Worm (Caenorhabditis elegans): ENCODE data around the gene H21P03.10.

ce11 chrIV:11452928-11453327 lies 47.6 kb upstream of the H21P03.10 start:
- no peak for TF ChIP-seq fos-1 (tag; optimal IDR thresholded peaks at IDR 0.05)
- TF ChIP-seq unc-39 (tag; optimal IDR thresholded peaks at IDR 0.05): no peak
- no peak for TF ChIP-seq nhr-237 (tag; optimal IDR thresholded peaks at IDR 0.05)
- TF ChIP-seq pqm-1 (tag; optimal IDR thresholded peaks at IDR 0.05): no peak
- no peak for TF ChIP-seq ceh-82 (tag; optimal IDR thresholded peaks at IDR 0.05)
- TF ChIP-seq ceh-16 (tag; optimal IDR thresholded peaks at IDR 0.05): no peak
- no peak for TF ChIP-seq nhr-67 (tag; optimal IDR thresholded peaks at IDR 0.05)
- TF ChIP-seq nhr-12 (tag; optimal IDR thresholded peaks at IDR 0.05): no peak
- TF ChIP-seq nhr-76 (tag; optimal IDR thresholded peaks at IDR 0.05): no peak
- TF ChIP-seq aly-2 (tag; optimal IDR thresholded peaks at IDR 0.05): no peak
- TF ChIP-seq ama-1 (optimal IDR thresholded peaks at IDR 0.05): no peak
